Fruit fly (Drosophila melanogaster) whole organism, embryonic: ENCODE data around the gene ATPsyngamma.

Experiments
- Antp ChIP-seq: fragments of 200-800 bp; sonication (Bioruptor generic); optimal IDR thresholded peaks from 3 replicates; lab custom pipeline; 2016; ENCODE audit warnings: missing biosample characterization, missing genetic modification characterization
- Blimp-1 ChIP-seq: fragments of 200-800 bp; sonication (Bioruptor generic); optimal IDR thresholded peaks from 3 replicates; lab custom pipeline; 2018; ENCODE audit warnings: missing biosample characterization, missing genetic modification characterization, mild to moderate bottlenecking, moderate library complexity, missing genetic modification reagents
- C15 ChIP-seq: fragments of 200-800 bp; sonication (Bioruptor generic); IDR thresholded peaks from 3 replicates; pipeline ENCODE4 v1.3.6; 2022; ENCODE audit warnings: missing biosample characterization, missing genetic modification characterization
- CG10147 ChIP-seq: fragments of 200-800 bp; sonication (Bioruptor generic); optimal IDR thresholded peaks from 2 replicates; lab custom pipeline; 2019; ENCODE audit warnings: missing biosample characterization, mild to moderate bottlenecking, missing genetic modification characterization, moderate library complexity
- CG10209 ChIP-seq: fragments of 200-800 bp; sonication (Bioruptor generic); optimal IDR thresholded peaks from 3 replicates; lab custom pipeline; 2017; ENCODE audit warnings: missing biosample characterization, mild to moderate bottlenecking, missing genetic modification characterization, missing genetic modification reagents
- CG10267 ChIP-seq: fragments of 200-800 bp; sonication (Bioruptor generic); optimal IDR thresholded peaks from 2 replicates; lab custom pipeline; 2018; ENCODE audit warnings: missing biosample characterization, mild to moderate bottlenecking, missing genetic modification characterization, moderate library complexity
- CG10959 ChIP-seq: fragments of 200-800 bp; sonication (Bioruptor generic); IDR thresholded peaks from 2 replicates; pipeline ENCODE4 v1.3.6; 2022; ENCODE audit warnings: missing biosample characterization, missing genetic modification characterization
- CG14014 ChIP-seq: fragments of 200-800 bp; sonication (Bioruptor generic); IDR thresholded peaks from 2 replicates; pipeline ENCODE4 v1.3.6; 2022; ENCODE audit warnings: missing biosample characterization, missing genetic modification characterization
- CG14441 ChIP-seq: fragments of 200-800 bp; sonication (Bioruptor generic); IDR thresholded peaks from 2 replicates; pipeline ENCODE4 v1.3.6; 2022; ENCODE audit warnings: missing biosample characterization, missing genetic modification characterization
- CG17612 ChIP-seq: fragments of 200-800 bp; sonication (Bioruptor generic); IDR thresholded peaks from 2 replicates; pipeline ENCODE4 v1.3.6; 2022; ENCODE audit warnings: missing biosample characterization, missing genetic modification characterization
- CG18011 ChIP-seq: fragments of 200-800 bp; sonication (Bioruptor generic); optimal IDR thresholded peaks from 2 replicates; lab custom pipeline; 2017; ENCODE audit warnings: missing biosample characterization, missing genetic modification characterization, mild to moderate bottlenecking, moderate library complexity, missing genotype
- CG2199 ChIP-seq: fragments of 200-800 bp; sonication (Bioruptor generic); IDR thresholded peaks from 3 replicates; pipeline ENCODE4 v1.3.6; 2022; ENCODE audit warnings: missing biosample characterization, missing genetic modification characterization
- CG3838 ChIP-seq: fragments of 200-800 bp; sonication (Bioruptor generic); optimal IDR thresholded peaks from 3 replicates; lab custom pipeline; 2016; ENCODE audit warnings: missing biosample characterization, missing genetic modification characterization
- CG3995 ChIP-seq: fragments of 200-800 bp; sonication (Bioruptor generic); optimal IDR thresholded peaks from 3 replicates; lab custom pipeline; 2016; ENCODE audit warnings: missing biosample characterization, missing genetic modification characterization
- CG6175 ChIP-seq: fragments of 200-800 bp; sonication (Bioruptor generic); IDR thresholded peaks from 3 replicates; pipeline ENCODE4 v1.3.6; 2022; ENCODE audit warnings: missing biosample characterization, missing genetic modification characterization
- CG6654 ChIP-seq: fragments of 200-800 bp; sonication (Bioruptor generic); optimal IDR thresholded peaks from 2 replicates; lab custom pipeline; 2017; ENCODE audit warnings: missing biosample characterization, mild to moderate bottlenecking, missing genetic modification characterization
- CG8290 ChIP-seq, 3 experiments: fragments of 200-800 bp; sonication (Bioruptor generic); optimal IDR thresholded peaks; 2 replicates each; lab custom pipeline; 2016 to 2019; ENCODE audit warnings: missing biosample characterization in 3 of 3, missing genetic modification characterization in 3 of 3, mild to moderate bottlenecking in 2 of 3, moderate library complexity in 1 of 3
- CG9817 ChIP-seq: fragments of 200-800 bp; sonication (Bioruptor generic); optimal IDR thresholded peaks from 2 replicates; lab custom pipeline; 2018; ENCODE audit warnings: missing biosample characterization, mild to moderate bottlenecking, missing genetic modification characterization, moderate library complexity
- Camta ChIP-seq: fragments of 200-800 bp; sonication (Bioruptor generic); optimal IDR thresholded peaks from 2 replicates; lab custom pipeline; 2016; ENCODE audit warnings: missing biosample characterization, missing genetic modification characterization
- D19A ChIP-seq: fragments of 200-800 bp; optimal IDR thresholded peaks from 3 replicates; lab custom pipeline; 2019; ENCODE audit warnings: missing biosample characterization, mild to moderate bottlenecking, missing genetic modification characterization, moderate library complexity
- Dfd ChIP-seq, 2 experiments: fragments of >200 bp; optimal IDR thresholded peaks; 2 replicates each; lab custom pipeline; 2017; ENCODE audit warnings: missing biosample characterization in 2 of 2, missing genetic modification characterization in 2 of 2
- E2f2 ChIP-seq: fragments of 200-800 bp; sonication (Bioruptor generic); IDR thresholded peaks from 2 replicates; pipeline ENCODE4 v1.3.6; 2022; ENCODE audit warnings: missing biosample characterization, missing genetic modification characterization
- Ets97D ChIP-seq: fragments of 200-800 bp; sonication (Bioruptor generic); optimal IDR thresholded peaks from 3 replicates; lab custom pipeline; 2016; ENCODE audit warnings: missing biosample characterization, missing genetic modification characterization
- HLHmδ ChIP-seq: fragments of 200-800 bp; sonication (Bioruptor generic); optimal IDR thresholded peaks from 2 replicates; lab custom pipeline; 2018; ENCODE audit warnings: missing biosample characterization, mild to moderate bottlenecking, missing genetic modification characterization, moderate library complexity
- Jarid2 ChIP-seq: fragments of 200-800 bp; sonication (Bioruptor generic); optimal IDR thresholded peaks from 3 replicates; lab custom pipeline; 2017; ENCODE audit warnings: mild to moderate bottlenecking, missing biosample characterization, missing genetic modification reagents, missing genetic modification characterization
- Meics ChIP-seq: fragments of 200-800 bp; sonication (Bioruptor generic); optimal IDR thresholded peaks from 2 replicates; lab custom pipeline; 2017; ENCODE audit warnings: missing biosample characterization, mild to moderate bottlenecking, missing genetic modification characterization
- PHDP ChIP-seq: fragments of 200-800 bp; sonication (Bioruptor generic); optimal IDR thresholded peaks from 3 replicates; lab custom pipeline; 2018; ENCODE audit warnings: missing biosample characterization, mild to moderate bottlenecking, missing genetic modification characterization, moderate library complexity
- Rfx ChIP-seq: fragments of 200-800 bp; sonication (Bioruptor generic); IDR thresholded peaks from 2 replicates; pipeline ENCODE4 v1.3.6; 2022; ENCODE audit warnings: missing biosample characterization, missing genetic modification characterization
- Spps ChIP-seq: fragments of 200-800 bp; sonication (Bioruptor generic); optimal IDR thresholded peaks from 2 replicates; lab custom pipeline; 2018; ENCODE audit warnings: missing biosample characterization, mild to moderate bottlenecking, missing genetic modification characterization
- TFAM ChIP-seq: fragments of 200-800 bp; sonication (Bioruptor generic); optimal IDR thresholded peaks from 2 replicates; lab custom pipeline; 2017; ENCODE audit warnings: missing biosample characterization, missing genetic modification characterization, inconsistent platforms
- Xrp1 ChIP-seq: fragments of 200-800 bp; sonication (Bioruptor generic); IDR thresholded peaks from 2 replicates; pipeline ENCODE4 v1.3.6; 2022; ENCODE audit warnings: missing biosample characterization, missing genetic modification characterization
- ase ChIP-seq: fragments of 200-800 bp; sonication (Bioruptor generic); IDR thresholded peaks from 3 replicates; pipeline ENCODE4 v1.3.6; 2022; ENCODE audit warnings: missing biosample characterization, missing genetic modification characterization
- az2 ChIP-seq: fragments of 200-800 bp; sonication (Bioruptor generic); optimal IDR thresholded peaks from 3 replicates; lab custom pipeline; 2016; ENCODE audit warnings: missing biosample characterization, missing genetic modification characterization
- corto ChIP-seq: fragments of 200-800 bp; sonication (Bioruptor generic); optimal IDR thresholded peaks from 2 replicates; lab custom pipeline; 2016; ENCODE audit warnings: missing biosample characterization, mild to moderate bottlenecking, missing genetic modification characterization, moderate library complexity
- danr ChIP-seq: fragments of 200-800 bp; sonication (Bioruptor generic); IDR thresholded peaks from 2 replicates; pipeline ENCODE4 v1.3.6; 2022; ENCODE audit warnings: missing biosample characterization, missing genetic modification characterization
- esg ChIP-seq: fragments of 200-800 bp; sonication (Bioruptor generic); conservative IDR thresholded peaks from 2 replicates; pipeline ENCODE4 v1.3.6; 2022; ENCODE audit warnings: missing biosample characterization, missing genetic modification characterization
- fd3F ChIP-seq: fragments of 200-800 bp; sonication (Bioruptor generic); optimal IDR thresholded peaks from 2 replicates; lab custom pipeline; 2018; ENCODE audit warnings: missing biosample characterization, mild to moderate bottlenecking, missing genetic modification characterization, moderate library complexity
- fu2 ChIP-seq: fragments of 200-800 bp; sonication (Bioruptor generic); optimal IDR thresholded peaks from 2 replicates; lab custom pipeline; 2016; ENCODE audit warnings: missing biosample characterization, missing genetic modification characterization
- gcm2 ChIP-seq: fragments of 200-800 bp; sonication (Bioruptor generic); optimal IDR thresholded peaks from 2 replicates; lab custom pipeline; 2016; ENCODE audit warnings: missing biosample characterization, missing genetic modification characterization
- gfzf ChIP-seq: fragments of 200-800 bp; sonication (Bioruptor generic); optimal IDR thresholded peaks from 2 replicates; lab custom pipeline; 2016; ENCODE audit warnings: missing biosample characterization, mild to moderate bottlenecking, missing genetic modification characterization, moderate library complexity
- hth ChIP-seq: fragments of >200 bp; optimal IDR thresholded peaks from 2 replicates; lab custom pipeline; 2017; ENCODE audit warnings: inconsistent platforms
- jing ChIP-seq: fragments of 200-800 bp; sonication (Bioruptor generic); optimal IDR thresholded peaks from 2 replicates; lab custom pipeline; 2018; ENCODE audit warnings: missing biosample characterization, mild to moderate bottlenecking, missing genetic modification characterization
- knrl ChIP-seq: fragments of 200-800 bp; sonication (Bioruptor generic); IDR thresholded peaks from 3 replicates; pipeline ENCODE4 v1.3.6; 2022; ENCODE audit warnings: missing biosample characterization, missing genetic modification characterization; ENCODE audit not compliant: partially characterized antibody
- lab ChIP-seq: fragments of 200-800 bp; sonication (Bioruptor generic); optimal IDR thresholded peaks from 3 replicates; lab custom pipeline; 2017; ENCODE audit warnings: missing biosample characterization, missing genetic modification characterization, mild to moderate bottlenecking, moderate library complexity, missing genetic modification reagents
- nmo ChIP-seq: fragments of 200-800 bp; sonication (Bioruptor generic); optimal IDR thresholded peaks from 2 replicates; lab custom pipeline; 2018; ENCODE audit warnings: missing biosample characterization, mild to moderate bottlenecking, missing genetic modification characterization, moderate library complexity
- salm ChIP-seq: fragments of 200-800 bp; sonication (Bioruptor generic); optimal IDR thresholded peaks from 2 replicates; lab custom pipeline; 2018; ENCODE audit warnings: missing biosample characterization, mild to moderate bottlenecking, missing genetic modification characterization
- ssp ChIP-seq: fragments of 200-800 bp; sonication (Bioruptor generic); IDR thresholded peaks from 2 replicates; pipeline ENCODE4 v1.3.6; 2022; ENCODE audit warnings: missing biosample characterization, missing genetic modification characterization
- stc ChIP-seq: fragments of 200-800 bp; sonication (Bioruptor generic); IDR thresholded peaks from 2 replicates; pipeline ENCODE4 v1.3.6; 2022; ENCODE audit warnings: missing biosample characterization, missing genetic modification characterization
- tin ChIP-seq: fragments of 200-800 bp; sonication (Bioruptor generic); optimal IDR thresholded peaks from 3 replicates; lab custom pipeline; 2016; ENCODE audit warnings: missing biosample characterization, missing genetic modification characterization
- vvl ChIP-seq: fragments of 200-800 bp; sonication (Bioruptor generic); IDR thresholded peaks from 2 replicates; pipeline ENCODE4 v1.3.6; 2022; ENCODE audit warnings: missing biosample characterization, missing genetic modification characterization
- wor ChIP-seq: fragments of 200-800 bp; sonication (Bioruptor generic); IDR thresholded peaks from 2 replicates; pipeline ENCODE4 v1.3.6; 2022; ENCODE audit warnings: missing biosample characterization, missing genetic modification characterization

Gene ATPsyngamma

DNA sequence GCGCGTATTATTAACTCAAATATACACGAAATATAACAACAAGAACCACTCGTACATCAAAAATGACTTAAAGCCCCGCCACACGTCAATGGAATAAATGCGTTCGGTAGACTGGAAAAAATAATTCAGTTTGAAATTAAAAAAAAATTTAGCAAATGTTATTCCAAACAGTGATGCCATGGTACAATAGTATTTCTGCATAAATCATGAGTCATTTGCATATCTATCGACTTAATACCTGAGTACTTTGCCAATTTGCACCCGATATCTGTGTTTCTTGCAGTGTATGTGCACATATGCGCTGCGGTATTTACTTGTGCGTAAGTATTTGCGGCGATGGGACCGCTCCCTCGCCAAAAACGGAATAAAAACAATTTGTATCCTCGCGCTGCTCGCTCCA is 14.2 kb upstream of the ATPsyngamma start (continued):
- TF ChIP-seq Dfd (GFP tag; optimal IDR thresholded peaks at IDR 0.05; lab: Kevin White, UChicago) (no peak), Rfx (GFP tag; lab: Robert Waterston, UW) (peak; percentile 32; the same call in 1 of the 2 replicates), TFAM (GFP tag; lab: Kevin White, UChicago) (no peak), Spps (tag; lab: Kevin White, UChicago) (no peak), stc (peak; percentile 26; the same call in 1 of the 2 replicates), Antp (no peak), danr (GFP tag; lab: Robert Waterston, UW) (no peak), corto (peak; percentile 82), CG8290 (GFP tag; optimal IDR thresholded peaks at IDR 0.05; lab: Kevin White, UChicago) (no peak), CG8290 (tag; optimal IDR thresholded peaks at IDR 0.05; lab: Kevin White, UChicago) (peak in 1 of 2 experiments; percentile 43), jing (GFP tag; lab: Kevin White, UChicago) (no peak), Ets97D (peak; percentile 4), CG10147 (GFP tag; lab: Kevin White, UChicago) (no peak), salm (tag; lab: Kevin White, UChicago) (no peak), vvl (GFP tag; lab: Robert Waterston, UW) (peak; percentile 57; the same call in 1 of the 2 replicates), fu2 (GFP tag; lab: Kevin White, UChicago) (no peak), CG14014 (peak; percentile 30; the same call in 1 of the 2 replicates), Blimp-1 (peak; percentile 39), CG3995 (GFP tag; lab: Kevin White, UChicago) (no peak), ssp (GFP tag; lab: Robert Waterston, UW) (no peak), lab (GFP tag; lab: Kevin White, UChicago) (peak; percentile 9), Xrp1 (peak; percentile 60; the same call in 1 of the 2 replicates), CG3838 (no peak), CG10209 (GFP tag; lab: Kevin White, UChicago) (peak; percentile 25), Meics (no peak), D19A (tag; lab: Kevin White, UChicago) (no peak), az2 (peak; percentile 2), CG18011 (no peak), Jarid2 (no peak), CG14441 (GFP tag; lab: Robert Waterston, UW) (0 out of 2 replicates have a peak, but pooled peaks have one; percentile 21), PHDP (tag; lab: Kevin White, UChicago) (peak; percentile 26), Camta (no peak), fd3F (GFP tag; lab: Kevin White, UChicago) (no peak), CG6175 (no peak), E2f2 (GFP tag; lab: Robert Waterston, UW) (0 out of 2 replicates have a peak, but pooled peaks have one; percentile 10), CG17612 (no peak), hth (lab: Kevin White, UChicago) (no peak), esg (peak; percentile 45), HLHmδ (no peak), CG10267 (peak; percentile 12), nmo (peak; percentile 13), CG6654 (GFP tag; lab: Kevin White, UChicago) (no peak), CG2199 (GFP tag; lab: Robert Waterston, UW) (no peak), tin (GFP tag; lab: Kevin White, UChicago) (peak; percentile 46), ase (GFP tag; lab: Robert Waterston, UW) (no peak), C15 (GFP tag; lab: Robert Waterston, UW) (0 out of 3 replicates have a peak, but pooled peaks have one; percentile 40), gcm2 (GFP tag; lab: Kevin White, UChicago) (no peak), CG10959 (no peak), CG9817 (no peak), knrl (GFP tag; lab: Robert Waterston, UW) (no peak), wor (no peak), gfzf (GFP tag; lab: Kevin White, UChicago) (no peak)
